Fruit fly (Drosophila melanogaster): ENCODE results near the gene CG13390.

The CG13390 gene

DNA sequence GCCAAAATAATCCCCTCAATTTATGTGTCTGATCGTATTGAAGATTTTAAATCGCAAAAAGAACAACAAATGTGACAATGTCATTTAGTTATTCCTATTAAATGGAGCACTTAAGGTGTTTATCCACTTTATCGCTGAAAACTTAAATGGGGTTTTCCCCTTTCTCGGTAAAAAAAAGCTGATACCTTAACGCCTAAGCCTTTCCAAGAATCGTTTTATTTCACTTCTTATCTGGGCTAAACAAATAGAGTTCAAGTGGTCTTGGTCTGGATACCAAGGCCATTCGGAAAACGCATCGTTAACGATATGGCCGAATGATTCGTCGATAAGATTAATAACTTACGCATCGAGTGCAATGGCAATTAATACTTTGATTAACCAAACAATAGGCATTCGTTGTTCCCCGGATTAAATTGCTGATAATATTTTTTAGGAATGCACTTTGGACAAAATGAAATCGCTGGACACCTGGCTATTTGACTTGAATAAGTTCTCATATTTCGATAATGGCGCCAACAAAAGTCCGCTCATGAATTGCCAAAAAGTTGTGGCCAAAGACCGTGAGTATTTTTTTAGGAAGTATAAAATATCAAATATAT, 36.7 kb downstream of the CG13390 start:
- TF ChIP-seq D1 (tag; optimal IDR thresholded peaks at IDR 0.05) (no peak), CG12605 (GFP tag; IDR thresholded peaks at IDR 0.05) (no peak), fd96Ca (GFP tag; IDR thresholded peaks at IDR 0.05) (no peak), CG8301 (tag; optimal IDR thresholded peaks at IDR 0.05) (no peak), CG17806 (tag; optimal IDR thresholded peaks at IDR 0.05) (no peak), CG4496 (GFP tag; IDR thresholded peaks at IDR 0.05) (no peak), CG15710 (tag; optimal IDR thresholded peaks at IDR 0.05) (no peak), CG32121 (GFP tag; IDR thresholded peaks at IDR 0.05) (no peak), Pif1A (GFP tag; optimal IDR thresholded peaks at IDR 0.05) (no peak), CG9948 (tag; optimal IDR thresholded peaks at IDR 0.05) (no peak)

dm6 chr2L:8338039-8338438, 38.6 kb downstream of the CG13390 start, which contains the start of gene witty:
witty (plus strand) TSS chr2L:8338287.
- TF ChIP-seq CG12605 (GFP tag; IDR thresholded peaks at IDR 0.05) (no peak), CG17806 (tag; optimal IDR thresholded peaks at IDR 0.05) (no peak), CG8301 (tag; optimal IDR thresholded peaks at IDR 0.05) (no peak), CG14655 (GFP tag; optimal IDR thresholded peaks at IDR 0.05) (no peak), rn (GFP tag; IDR thresholded peaks at IDR 0.05) (no peak), Pif1B (GFP tag; optimal IDR thresholded peaks at IDR 0.05) (no peak), CG10348 (GFP tag; IDR thresholded peaks at IDR 0.05) (no peak), CG15710 (tag; optimal IDR thresholded peaks at IDR 0.05) (no peak), Snoo (tag; optimal IDR thresholded peaks at IDR 0.05) (no peak)

DNA sequence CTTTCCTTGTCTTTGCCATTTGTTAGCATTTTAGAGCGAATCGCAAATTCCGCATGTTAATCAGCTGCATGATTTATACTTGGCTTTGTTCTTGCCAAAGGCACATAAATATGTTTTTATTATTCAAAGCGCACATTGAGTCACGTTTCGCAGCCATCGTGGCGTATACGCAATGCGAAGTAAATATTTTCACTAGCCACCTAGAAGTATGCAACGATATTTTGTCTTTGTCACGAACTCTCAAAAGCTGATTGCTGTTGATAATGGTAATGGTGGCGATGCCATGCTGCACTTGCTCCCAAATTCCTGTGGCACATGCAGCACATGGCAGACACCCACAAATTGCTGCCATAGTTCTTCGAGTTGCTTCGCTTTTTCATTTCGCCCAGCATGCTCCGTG, 41.9 kb downstream of the CG13390 start:
- TF ChIP-seq D1 (tag; optimal IDR thresholded peaks at IDR 0.05) (no peak), CG8301 (tag; optimal IDR thresholded peaks at IDR 0.05) (no peak), Pif1A (GFP tag; optimal IDR thresholded peaks at IDR 0.05) (peak; percentile 11), rn (GFP tag; IDR thresholded peaks at IDR 0.05) (no peak), Pif1B (GFP tag; optimal IDR thresholded peaks at IDR 0.05) (no peak), CG17806 (tag; optimal IDR thresholded peaks at IDR 0.05) (no peak), CG14655 (GFP tag; optimal IDR thresholded peaks at IDR 0.05) (peak; percentile 6), CG4496 (GFP tag; IDR thresholded peaks at IDR 0.05) (peak; percentile 81), CG34367 (tag; optimal IDR thresholded peaks at IDR 0.05) (peak; percentile 4), CG13204 (GFP tag; optimal IDR thresholded peaks at IDR 0.05) (no peak), CG15710 (tag; optimal IDR thresholded peaks at IDR 0.05) (no peak), Snoo (tag; optimal IDR thresholded peaks at IDR 0.05) (no peak), CG8159 (tag; optimal IDR thresholded peaks at IDR 0.05) (no peak), CG10348 (GFP tag; IDR thresholded peaks at IDR 0.05) (no peak), CG32121 (GFP tag; IDR thresholded peaks at IDR 0.05) (no peak), CG9948 (tag; optimal IDR thresholded peaks at IDR 0.05) (no peak), CG12605 (GFP tag; IDR thresholded peaks at IDR 0.05) (no peak), gl (tag; optimal IDR thresholded peaks at IDR 0.05) (no peak), Ets98B (GFP tag; IDR thresholded peaks at IDR 0.05) (0 out of 2 replicates have a peak, but pooled peaks have one; percentile 9), EcR (GFP tag; optimal IDR thresholded peaks at IDR 0.05) (no peak), fd96Ca (GFP tag; IDR thresholded peaks at IDR 0.05) (no peak)

dm6 chr2L:8333624-8334023, 43.0 kb downstream of the CG13390 start:
- TF ChIP-seq CG4496 (GFP tag; IDR thresholded peaks at IDR 0.05) = no peak
- TF ChIP-seq CG13204 (GFP tag; optimal IDR thresholded peaks at IDR 0.05) = no peak
- no peak for TF ChIP-seq CG8159 (tag; optimal IDR thresholded peaks at IDR 0.05)
- TF ChIP-seq fd96Ca (GFP tag; IDR thresholded peaks at IDR 0.05) = no peak
- no peak for TF ChIP-seq D1 (tag; optimal IDR thresholded peaks at IDR 0.05)
- TF ChIP-seq EcR (GFP tag; optimal IDR thresholded peaks at IDR 0.05) = no peak
- no peak for TF ChIP-seq CG15710 (tag; optimal IDR thresholded peaks at IDR 0.05)
- TF ChIP-seq CG14655 (GFP tag; optimal IDR thresholded peaks at IDR 0.05) = no peak
- TF ChIP-seq gl (tag; optimal IDR thresholded peaks at IDR 0.05) = no peak
- TF ChIP-seq Snoo (tag; optimal IDR thresholded peaks at IDR 0.05) = no peak
- no peak for TF ChIP-seq Ets98B (GFP tag; IDR thresholded peaks at IDR 0.05)
- no peak for TF ChIP-seq CG12605 (GFP tag; IDR thresholded peaks at IDR 0.05)

dm6 chr2L:8333185-8333584, 43.4 kb downstream of the CG13390 start:
- no peak for TF ChIP-seq D1 (tag; optimal IDR thresholded peaks at IDR 0.05)
- no peak for TF ChIP-seq rn (GFP tag; IDR thresholded peaks at IDR 0.05)
- no peak for TF ChIP-seq CG17806 (tag; optimal IDR thresholded peaks at IDR 0.05)
- TF ChIP-seq CG9948 (tag; optimal IDR thresholded peaks at IDR 0.05) = no peak
- no peak for TF ChIP-seq fd96Ca (GFP tag; IDR thresholded peaks at IDR 0.05)
- no peak for TF ChIP-seq Pif1B (GFP tag; optimal IDR thresholded peaks at IDR 0.05)
- no peak for TF ChIP-seq Snoo (tag; optimal IDR thresholded peaks at IDR 0.05)
- no peak for TF ChIP-seq CG32121 (GFP tag; IDR thresholded peaks at IDR 0.05)
- no peak for TF ChIP-seq CG34367 (tag; optimal IDR thresholded peaks at IDR 0.05)
- no peak for TF ChIP-seq EcR (GFP tag; optimal IDR thresholded peaks at IDR 0.05)
- TF ChIP-seq CG8159 (tag; optimal IDR thresholded peaks at IDR 0.05) = no peak
- no peak for TF ChIP-seq gl (tag; optimal IDR thresholded peaks at IDR 0.05)
- TF ChIP-seq CG14655 (GFP tag; optimal IDR thresholded peaks at IDR 0.05) = no peak
- TF ChIP-seq CG13204 (GFP tag; optimal IDR thresholded peaks at IDR 0.05) = no peak
- no peak for TF ChIP-seq CG8301 (tag; optimal IDR thresholded peaks at IDR 0.05)

- TF ChIP-seq CG13204 (GFP tag; optimal IDR thresholded peaks at IDR 0.05) (no peak), CG34367 (tag; optimal IDR thresholded peaks at IDR 0.05) (no peak), D1 (tag; optimal IDR thresholded peaks at IDR 0.05) (no peak), CG15710 (tag; optimal IDR thresholded peaks at IDR 0.05) (no peak), CG4496 (GFP tag; IDR thresholded peaks at IDR 0.05) (no peak), Pif1A (GFP tag; optimal IDR thresholded peaks at IDR 0.05) (no peak), gl (tag; optimal IDR thresholded peaks at IDR 0.05) (no peak), CG8159 (tag; optimal IDR thresholded peaks at IDR 0.05) (no peak), CG14655 (GFP tag; optimal IDR thresholded peaks at IDR 0.05) (no peak), CG12605 (GFP tag; IDR thresholded peaks at IDR 0.05) (no peak), fd96Ca (GFP tag; IDR thresholded peaks at IDR 0.05) (no peak), EcR (GFP tag; optimal IDR thresholded peaks at IDR 0.05) (no peak), CG10348 (GFP tag; IDR thresholded peaks at IDR 0.05) (no peak), CG8301 (tag; optimal IDR thresholded peaks at IDR 0.05) (no peak), Ets98B (GFP tag; IDR thresholded peaks at IDR 0.05) (no peak), CG17806 (tag; optimal IDR thresholded peaks at IDR 0.05) (no peak), Snoo (tag; optimal IDR thresholded peaks at IDR 0.05) (no peak), rn (GFP tag; IDR thresholded peaks at IDR 0.05) (no peak), CG32121 (GFP tag; IDR thresholded peaks at IDR 0.05) (no peak), CG9948 (tag; optimal IDR thresholded peaks at IDR 0.05) (no peak)
These were observed 48.0 kb downstream of the CG13390 start for dm6 chr2L:8328526-8329097.

Data from whole organism, pupa.